Worm (Caenorhabditis elegans) whole organism, L2 larva: ENCODE data around the gene B0416.5.

Source experiments
- C34F6.9 ChIP-seq: fragments of 150-350 bp; optimal IDR thresholded peaks from 2 replicates; lab custom pipeline; 2014; ENCODE audit warnings: missing biosample characterization, missing genetic modification characterization
- F13H6.1 ChIP-seq: sonication (generic microtip); optimal IDR thresholded peaks from 2 replicates; lab custom pipeline; 2016; ENCODE audit warnings: missing genetic modification characterization, missing compliant biosample characterization
- R02D3.7 ChIP-seq: fragments of 150-350 bp; optimal IDR thresholded peaks from 2 replicates; lab custom pipeline; 2014; ENCODE audit warnings: missing biosample characterization, missing genetic modification characterization
- ZK546.5 ChIP-seq: sonication (generic microtip); optimal IDR thresholded peaks from 2 replicates; lab custom pipeline; 2017; ENCODE audit warnings: missing biosample characterization, missing genetic modification characterization
- aly-2 ChIP-seq: fragments of 150-350 bp; optimal IDR thresholded peaks from 2 replicates; lab custom pipeline; 2014; ENCODE audit warnings: missing biosample characterization, missing genetic modification characterization
- ama-1 ChIP-seq: fragments of 150-350 bp; optimal IDR thresholded peaks from 2 replicates; lab custom pipeline; 2018; ENCODE audit warnings: inconsistent platforms
- blmp-1 ChIP-seq: sonication (generic microtip); optimal IDR thresholded peaks from 2 replicates; lab custom pipeline; 2017; ENCODE audit warnings: missing genetic modification characterization, mild to moderate bottlenecking, missing compliant biosample characterization, antibody characterized with exemption, moderate library complexity; ENCODE audit not compliant: insufficient read depth
- ceh-16 ChIP-seq: fragments of 150-350 bp; optimal IDR thresholded peaks from 2 replicates; lab custom pipeline; 2014; ENCODE audit warnings: missing biosample characterization, missing genetic modification characterization
- ceh-82 ChIP-seq: fragments of 150-350 bp; optimal IDR thresholded peaks from 2 replicates; lab custom pipeline; 2014; ENCODE audit warnings: missing biosample characterization, missing genetic modification characterization
- dmd-4 ChIP-seq: sonication (generic microtip); optimal IDR thresholded peaks from 2 replicates; lab custom pipeline; 2017; ENCODE audit warnings: missing biosample characterization, missing genetic modification characterization
- egl-27 ChIP-seq: sonication (generic microtip); optimal IDR thresholded peaks from 3 replicates; lab custom pipeline; 2017; ENCODE audit warnings: missing biosample characterization, missing genetic modification reagents, missing genetic modification characterization
- elt-1 ChIP-seq: fragments of 150-350 bp; optimal IDR thresholded peaks from 2 replicates; lab custom pipeline; 2014; ENCODE audit warnings: missing biosample characterization, missing genetic modification characterization
- elt-3 ChIP-seq: sonication (generic microtip); optimal IDR thresholded peaks from 2 replicates; lab custom pipeline; 2017; ENCODE audit warnings: missing biosample characterization, missing genetic modification characterization
- fos-1 ChIP-seq: fragments of 150-350 bp; optimal IDR thresholded peaks from 2 replicates; lab custom pipeline; 2014; ENCODE audit warnings: missing biosample characterization, missing genetic modification characterization
- lin-11 ChIP-seq: fragments of 150-350 bp; sonication (generic microtip); optimal IDR thresholded peaks from 2 replicates; lab custom pipeline; 2014; ENCODE audit warnings: missing biosample characterization, missing genetic modification characterization, inconsistent platforms, mixed read lengths
- lin-13 ChIP-seq: fragments of 150-350 bp; optimal IDR thresholded peaks from 2 replicates; lab custom pipeline; 2014; ENCODE audit warnings: missing biosample characterization, missing genetic modification reagents, missing genetic modification characterization
- lin-39 ChIP-seq: fragments of 150-350 bp; optimal IDR thresholded peaks from 2 replicates; lab custom pipeline; 2014; ENCODE audit warnings: missing biosample characterization, missing genetic modification reagents, missing genetic modification characterization
- lsy-2 ChIP-seq, 2 experiments: fragments of 150-350 bp in 1 of 2; sonication (generic microtip) in 1 of 2; optimal IDR thresholded peaks; 2 replicates each; lab custom pipeline; 2014 to 2017; ENCODE audit warnings: missing biosample characterization in 2 of 2, missing genetic modification characterization in 2 of 2
- mab-5 ChIP-seq: fragments of 150-350 bp; optimal IDR thresholded peaks from 2 replicates; lab custom pipeline; 2014; ENCODE audit warnings: missing biosample characterization, missing genetic modification characterization
- mdl-1 ChIP-seq, 2 experiments: fragments of 150-350 bp in 1 of 2; sonication (generic microtip) in 1 of 2; optimal IDR thresholded peaks; 2 replicates each; lab custom pipeline; 2017; ENCODE audit warnings: missing biosample characterization in 2 of 2, missing genetic modification characterization in 2 of 2
- nhr-10 ChIP-seq: sonication (generic microtip); optimal IDR thresholded peaks from 2 replicates; lab custom pipeline; 2017; ENCODE audit warnings: missing biosample characterization, missing genetic modification characterization
- nhr-12 ChIP-seq: fragments of 150-350 bp; optimal IDR thresholded peaks from 2 replicates; lab custom pipeline; 2014; ENCODE audit warnings: missing biosample characterization, missing genetic modification characterization
- nhr-129 ChIP-seq: fragments of 150-350 bp; optimal IDR thresholded peaks from 2 replicates; lab custom pipeline; 2014; ENCODE audit warnings: missing biosample characterization, missing genetic modification characterization
- nhr-21 ChIP-seq: fragments of 150-350 bp; optimal IDR thresholded peaks from 2 replicates; lab custom pipeline; 2014; ENCODE audit warnings: missing biosample characterization, missing genetic modification characterization
- nhr-23 ChIP-seq: fragments of 150-350 bp; optimal IDR thresholded peaks from 2 replicates; lab custom pipeline; 2014; ENCODE audit warnings: missing biosample characterization, missing genetic modification reagents, missing genetic modification characterization
- nhr-237 ChIP-seq: fragments of 150-350 bp; optimal IDR thresholded peaks from 2 replicates; lab custom pipeline; 2014; ENCODE audit warnings: missing biosample characterization, missing genetic modification characterization
- nhr-6 ChIP-seq: fragments of 150-350 bp; optimal IDR thresholded peaks from 2 replicates; lab custom pipeline; 2014; ENCODE audit warnings: missing biosample characterization, missing genetic modification characterization
- peb-1 ChIP-seq: fragments of 150-350 bp; optimal IDR thresholded peaks from 2 replicates; lab custom pipeline; 2014; ENCODE audit warnings: missing biosample characterization, missing genetic modification characterization
- sem-4 ChIP-seq: fragments of 150-350 bp; optimal IDR thresholded peaks from 2 replicates; lab custom pipeline; 2014; ENCODE audit warnings: missing biosample characterization, missing genetic modification reagents, missing genetic modification characterization
- skn-1 ChIP-seq: sonication (generic microtip); optimal IDR thresholded peaks from 2 replicates; lab custom pipeline; 2017; ENCODE audit warnings: missing biosample characterization, missing genetic modification characterization
- sma-3 ChIP-seq: sonication (generic microtip); optimal IDR thresholded peaks from 2 replicates; lab custom pipeline; 2016; ENCODE audit warnings: missing genetic modification reagents, missing genetic modification characterization, missing compliant biosample characterization
- sma-9 ChIP-seq, 2 experiments: fragments of 150-350 bp in 1 of 2; sonication (generic microtip) in 1 of 2; optimal IDR thresholded peaks; 2 replicates each; lab custom pipeline; 2014 to 2016; ENCODE audit warnings: missing genetic modification characterization in 2 of 2, mild to moderate bottlenecking in 1 of 2, missing biosample characterization in 1 of 2, missing compliant biosample characterization in 1 of 2, missing genetic modification reagents in 1 of 2, moderate library complexity in 1 of 2
- snpc-4 ChIP-seq: fragments of 150-350 bp; optimal IDR thresholded peaks from 2 replicates; lab custom pipeline; 2014; ENCODE audit warnings: missing biosample characterization, missing genetic modification characterization
- unc-55 ChIP-seq: fragments of 150-350 bp; sonication (generic microtip); optimal IDR thresholded peaks from 3 replicates; lab custom pipeline; 2014; ENCODE audit warnings: missing biosample characterization, missing genetic modification reagents, missing genetic modification characterization
- unc-62 ChIP-seq: fragments of 150-350 bp; optimal IDR thresholded peaks from 2 replicates; lab custom pipeline; 2014; ENCODE audit warnings: missing biosample characterization, missing genetic modification reagents, missing genetic modification characterization
- zag-1 ChIP-seq: fragments of 150-350 bp; optimal IDR thresholded peaks from 2 replicates; lab custom pipeline; 2014; ENCODE audit warnings: missing biosample characterization, missing genetic modification characterization
- ztf-1 ChIP-seq: fragments of 200-800 bp; sonication (Bioruptor generic); conservative IDR thresholded peaks from 2 replicates; pipeline ENCODE4 v1.3.6; 2022; ENCODE audit warnings: missing genetic modification characterization, missing compliant biosample characterization
- ztf-11 ChIP-seq: sonication (generic microtip); optimal IDR thresholded peaks from 2 replicates; lab custom pipeline; 2017; ENCODE audit warnings: missing biosample characterization, missing genetic modification characterization
- ztf-4 ChIP-seq: fragments of 150-350 bp; optimal IDR thresholded peaks from 2 replicates; lab custom pipeline; 2014; ENCODE audit warnings: missing biosample characterization, missing genetic modification characterization

The B0416.5 gene

DNA sequence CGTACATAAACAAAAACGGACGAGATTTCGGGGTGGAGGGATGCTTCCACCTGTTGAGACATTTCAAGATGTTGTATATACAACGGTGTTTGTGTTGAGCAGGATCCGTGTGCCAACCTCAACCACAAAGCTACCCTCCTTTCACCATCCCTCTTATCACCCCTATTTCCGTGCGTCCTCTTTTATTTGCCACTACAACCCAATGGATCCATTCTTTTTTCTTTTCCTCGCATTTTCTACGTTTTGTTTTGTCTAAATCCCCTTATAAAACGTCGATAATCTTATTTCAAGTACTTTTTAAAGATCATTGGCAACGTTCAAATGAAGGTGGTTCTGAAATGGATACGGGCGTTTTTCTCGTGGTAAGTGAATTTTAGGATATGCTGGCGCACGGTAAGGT is 27.4 kb downstream of the B0416.5 start, which contains the start of gene gpa-12:
Gene gpa-12 (plus strand): TSS at position 301 of the 400 bp plus-strand sequence.
- TF ChIP-seq elt-1: no peak
- no peak for TF ChIP-seq sma-3
- no peak for TF ChIP-seq ZK546.5
- TF ChIP-seq mdl-1 (tag; optimal IDR thresholded peaks at IDR 0.05; lab: Kevin White, UChicago): no peak
- TF ChIP-seq, all 48 proteins: peak for 0

DNA sequence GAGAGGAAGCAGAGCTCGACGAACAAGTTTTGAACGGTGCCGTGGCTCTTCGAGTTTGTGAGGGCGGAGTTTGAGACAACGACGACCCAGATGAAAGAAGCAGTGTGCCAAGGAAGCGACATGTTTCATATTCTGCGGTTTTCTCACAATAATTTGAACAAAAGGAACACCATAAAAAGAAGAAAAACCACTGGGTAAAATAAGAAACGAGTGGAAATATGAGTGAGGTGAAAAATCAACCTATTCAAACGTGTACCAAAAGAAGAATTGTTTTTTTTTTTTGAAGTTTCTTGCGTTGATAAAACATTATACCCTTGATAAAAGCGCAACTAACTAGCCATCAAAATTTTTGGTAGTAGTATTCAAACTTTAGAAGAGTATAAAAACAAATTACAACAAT is 28.5 kb downstream of the B0416.5 start, which contains the start of gene lgc-4:
Gene lgc-4 (minus strand): TSS at position 101 of the 400 bp plus-strand sequence.
- TF ChIP-seq unc-62 (GFP tag; lab: Kevin White, UChicago) (no peak), unc-55 (GFP tag; lab: Kevin White, UChicago) (no peak)

DNA sequence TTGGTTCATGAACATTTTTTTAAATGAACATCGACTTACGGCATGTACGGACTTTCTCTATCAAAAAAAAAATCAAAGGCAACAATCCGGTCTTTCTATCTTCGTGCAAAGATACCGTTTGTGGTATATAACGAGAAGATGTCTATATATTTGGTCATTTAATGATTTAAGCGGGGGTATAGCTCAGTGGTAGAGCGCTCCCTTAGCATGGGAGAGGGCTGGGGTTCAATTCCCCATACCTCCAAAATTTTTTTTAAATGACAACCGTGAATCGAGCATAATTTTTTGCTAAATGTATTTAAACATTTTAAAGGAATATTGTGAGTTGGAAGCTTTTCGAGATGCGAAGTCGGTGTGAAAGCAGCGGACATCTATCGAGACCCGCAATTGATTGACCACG is 32.0 kb downstream of the B0416.5 start:
- peak; percentile 25 for TF ChIP-seq sma-9 (GFP tag; optimal IDR thresholded peaks at IDR 0.05; lab: Kevin White, UChicago)
- TF ChIP-seq sma-9 (tag; optimal IDR thresholded peaks at IDR 0.05; lab: Kevin White, UChicago): no peak
- TF ChIP-seq C34F6.9 (tag; lab: Kevin White, UChicago): no peak
- TF ChIP-seq nhr-6 (tag; lab: Kevin White, UChicago): no peak

DNA sequence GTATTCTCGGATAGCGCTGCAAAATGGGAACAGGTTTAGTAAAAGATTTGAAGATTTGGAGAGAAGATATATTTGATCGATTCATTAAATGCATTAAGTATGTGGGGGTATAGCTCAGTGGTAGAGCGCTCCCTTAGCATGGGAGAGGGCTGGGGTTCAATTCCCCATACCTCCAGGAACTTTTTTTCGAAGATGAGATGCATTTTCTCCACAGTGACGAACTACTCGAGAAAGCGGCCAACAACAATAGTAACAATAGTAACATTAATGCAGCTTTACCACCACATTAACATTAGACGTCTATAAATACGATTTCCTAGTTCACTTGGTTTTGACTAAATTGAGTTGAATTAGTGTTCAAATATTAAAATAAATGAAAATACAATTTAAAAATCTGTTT is 32.9 kb downstream of the B0416.5 start:
- TF ChIP-seq aly-2 (tag; lab: Kevin White, UChicago) (no peak), nhr-129 (no peak), lin-13 (GFP tag; lab: Kevin White, UChicago) (no peak), nhr-237 (no peak), nhr-12 (tag; lab: Kevin White, UChicago) (no peak), nhr-21 (tag; lab: Kevin White, UChicago) (peak; percentile 31)

DNA sequence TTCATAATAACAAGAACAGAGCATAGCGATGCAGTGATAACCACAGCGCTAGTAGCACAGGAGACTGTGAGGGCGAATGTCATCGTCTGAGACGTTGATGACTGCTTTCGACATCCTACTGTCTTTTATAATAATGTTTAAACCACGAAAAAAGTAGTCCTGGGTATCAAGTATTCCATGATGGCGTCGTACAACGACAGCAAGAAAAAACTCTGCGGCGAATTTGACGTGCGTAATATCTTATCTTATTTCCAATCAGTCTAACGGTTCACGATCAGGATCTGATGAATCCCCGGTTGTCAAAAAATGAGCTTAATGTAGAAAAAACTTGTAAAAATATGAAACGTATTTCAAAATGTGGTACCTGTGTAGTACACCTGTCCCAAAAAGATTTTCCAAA is 36.1 kb downstream of the B0416.5 start, which contains the start of gene col-175:
Gene col-175 (minus strand): TSS at position 101 of the 400 bp plus-strand sequence.
- TF ChIP-seq nhr-23 (no peak), ztf-4 (tag; lab: Kevin White, UChicago) (no peak), mab-5 (no peak), blmp-1 (tag; lab: Kevin White, UChicago) (no peak), lin-13 (GFP tag; lab: Kevin White, UChicago) (no peak), ceh-82 (tag; lab: Kevin White, UChicago) (no peak), C34F6.9 (tag; lab: Kevin White, UChicago) (no peak), zag-1 (tag; lab: Kevin White, UChicago) (no peak), egl-27 (tag; lab: Kevin White, UChicago) (no peak), peb-1 (tag; lab: Kevin White, UChicago) (no peak), sem-4 (tag; lab: Kevin White, UChicago) (no peak), skn-1 (no peak), snpc-4 (tag; lab: Kevin White, UChicago) (no peak), nhr-129 (no peak), ceh-16 (tag; lab: Kevin White, UChicago) (no peak), dmd-4 (tag; lab: Kevin White, UChicago) (no peak), fos-1 (no peak), F13H6.1 (tag; lab: Kevin White, UChicago) (no peak), lin-11 (tag; lab: Kevin White, UChicago) (no peak), nhr-12 (tag; lab: Kevin White, UChicago) (no peak)

DNA sequence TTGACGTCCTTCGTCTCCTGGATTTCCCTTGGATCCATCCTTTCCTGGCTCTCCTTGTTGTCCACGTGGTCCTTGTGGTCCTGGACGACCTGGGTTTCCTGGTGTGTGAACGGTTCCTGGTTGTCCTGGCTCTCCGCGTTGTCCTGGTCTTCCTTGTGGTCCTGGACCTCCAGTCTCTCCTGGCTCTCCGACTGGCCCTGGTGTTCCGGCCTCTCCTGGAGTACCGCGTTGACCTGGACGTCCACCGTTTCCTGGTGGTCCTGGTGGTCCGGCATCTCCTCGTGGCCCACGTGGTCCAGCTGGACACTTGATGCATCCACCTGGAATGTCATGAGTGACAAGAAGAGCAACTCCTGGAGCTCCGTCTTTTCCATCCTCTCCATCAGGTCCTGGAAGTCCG is 36.8 kb downstream of the B0416.5 start:
- TF ChIP-seq elt-1 (no peak), ztf-11 (tag; lab: Kevin White, UChicago) (no peak), lsy-2 (tag; optimal IDR thresholded peaks at IDR 0.05; lab: Kevin White, UChicago) (no peak), mab-5 (no peak), lin-39 (tag; lab: Kevin White, UChicago) (no peak), R02D3.7 (tag; lab: Kevin White, UChicago) (no peak), egl-27 (tag; lab: Kevin White, UChicago) (no peak), ztf-1 (GFP tag; lab: Robert Waterston, UW) (no peak), ama-1 (lab: Kevin White, UChicago) (no peak), nhr-21 (tag; lab: Kevin White, UChicago) (no peak), elt-3 (tag; lab: Kevin White, UChicago) (no peak), dmd-4 (tag; lab: Kevin White, UChicago) (no peak), blmp-1 (tag; lab: Kevin White, UChicago) (no peak), F13H6.1 (tag; lab: Kevin White, UChicago) (no peak), ztf-4 (tag; lab: Kevin White, UChicago) (no peak), zag-1 (tag; lab: Kevin White, UChicago) (no peak), ZK546.5 (no peak), nhr-10 (tag; lab: Kevin White, UChicago) (no peak)
